Fruit fly (Drosophila melanogaster) whole organism, adult: Measurements from ENCODE around the gene Sarm.

ENCODE experiments used
- CG11617 ChIP-seq: fragments of 200-800 bp; sonication (Bioruptor generic); optimal IDR thresholded peaks from 2 replicates; lab custom pipeline; 2017; ENCODE audit warnings: mild to moderate bottlenecking, missing biosample characterization, missing genetic modification reagents, missing genetic modification characterization
- CG12768 ChIP-seq: fragments of 200-800 bp; sonication (Bioruptor generic); optimal IDR thresholded peaks from 2 replicates; lab custom pipeline; 2017; ENCODE audit warnings: missing biosample characterization, missing genetic modification characterization, mild to moderate bottlenecking, moderate library complexity, missing genetic modification reagents
- CG14711 ChIP-seq: fragments of 200-800 bp; sonication (Bioruptor generic); optimal IDR thresholded peaks from 2 replicates; lab custom pipeline; 2018; ENCODE audit warnings: missing biosample characterization, mild to moderate bottlenecking, missing genetic modification characterization, moderate library complexity
- CG1620 ChIP-seq: fragments of 200-800 bp; sonication (Bioruptor generic); optimal IDR thresholded peaks from 2 replicates; lab custom pipeline; 2016; ENCODE audit warnings: missing biosample characterization, missing genetic modification characterization
- CG33017 ChIP-seq: fragments of 200-800 bp; sonication (Bioruptor generic); optimal IDR thresholded peaks from 2 replicates; lab custom pipeline; 2018; ENCODE audit warnings: missing biosample characterization, mild to moderate bottlenecking, missing genetic modification characterization, moderate library complexity
- CG5204 ChIP-seq: fragments of 200-800 bp; sonication (Bioruptor generic); optimal IDR thresholded peaks from 2 replicates; lab custom pipeline; 2016; ENCODE audit warnings: missing biosample characterization, missing genetic modification characterization
- CG7045 ChIP-seq: fragments of 200-800 bp; sonication (Bioruptor generic); optimal IDR thresholded peaks from 2 replicates; lab custom pipeline; 2017; ENCODE audit warnings: missing biosample characterization, mild to moderate bottlenecking, missing genetic modification characterization
- CG7101 ChIP-seq: fragments of 200-800 bp; sonication (Bioruptor generic); optimal IDR thresholded peaks from 2 replicates; lab custom pipeline; 2018; ENCODE audit warnings: missing biosample characterization, mild to moderate bottlenecking, missing genetic modification characterization, moderate library complexity
- Clk ChIP-seq: fragments of 200-800 bp; sonication (Bioruptor generic); optimal IDR thresholded peaks from 2 replicates; lab custom pipeline; 2017; ENCODE audit warnings: missing biosample characterization, missing genetic modification characterization
- Crg-1 ChIP-seq: fragments of 200-800 bp; sonication (Bioruptor generic); optimal IDR thresholded peaks from 2 replicates; lab custom pipeline; 2016; ENCODE audit warnings: missing biosample characterization, missing genetic modification characterization
- Hr96 ChIP-seq: fragments of 200-800 bp; sonication (Bioruptor generic); optimal IDR thresholded peaks from 2 replicates; lab custom pipeline; 2016; ENCODE audit warnings: missing biosample characterization, missing genetic modification characterization
- Mnt ChIP-seq: fragments of 200-800 bp; sonication (Bioruptor generic); optimal IDR thresholded peaks from 2 replicates; lab custom pipeline; 2016; ENCODE audit warnings: missing biosample characterization, mild to moderate bottlenecking, missing genetic modification characterization
- bab1 ChIP-seq: fragments of 200-800 bp; sonication (Bioruptor generic); optimal IDR thresholded peaks from 3 replicates; lab custom pipeline; 2019; ENCODE audit warnings: missing biosample characterization, mild to moderate bottlenecking, missing genetic modification characterization, moderate library complexity
- cic ChIP-seq: fragments of 200-800 bp; sonication (Bioruptor generic); optimal IDR thresholded peaks from 2 replicates; lab custom pipeline; 2017; ENCODE audit warnings: missing biosample characterization, mild to moderate bottlenecking, missing genetic modification characterization, moderate library complexity
- cnc ChIP-seq, 2 experiments: fragments of >200 bp; optimal IDR thresholded peaks; 2 replicates each; lab custom pipeline; 2017
- kay ChIP-seq: fragments of 200-800 bp; sonication (Bioruptor generic); peaks from one replicate; lab custom pipeline; 2016; ENCODE audit warnings: missing biosample characterization, missing genetic modification characterization, borderline replicate concordance
- ovo ChIP-seq: fragments of 200-800 bp; sonication (Bioruptor generic); optimal IDR thresholded peaks from 2 replicates; lab custom pipeline; 2016; ENCODE audit warnings: missing biosample characterization, missing genetic modification characterization
- pad ChIP-seq: fragments of 200-800 bp; sonication (Bioruptor generic); optimal IDR thresholded peaks from 3 replicates; lab custom pipeline; 2017; ENCODE audit warnings: missing biosample characterization, missing genetic modification characterization, mild to moderate bottlenecking, moderate library complexity, missing genetic modification reagents
- tj ChIP-seq: fragments of 200-800 bp; sonication (Bioruptor generic); optimal IDR thresholded peaks from 3 replicates; lab custom pipeline; 2017; ENCODE audit warnings: missing biosample characterization, mild to moderate bottlenecking, missing genetic modification characterization, moderate library complexity
- toe ChIP-seq: fragments of 200-800 bp; sonication (Bioruptor generic); optimal IDR thresholded peaks from 2 replicates; lab custom pipeline; 2016; ENCODE audit warnings: missing biosample characterization, missing genetic modification characterization

Gene Sarm

dm6 chr3L:8116809-8117208 lies 53.1 kb downstream of the Sarm start:
- TF ChIP-seq tj (GFP tag; lab: Kevin White, UChicago) (peak; percentile 91), CG7101 (tag; lab: Kevin White, UChicago) (no peak), Hr96 (GFP tag; lab: Kevin White, UChicago) (no peak), CG12768 (GFP tag; lab: Kevin White, UChicago) (peak; percentile 20)

dm6 chr3L:8121590-8121989 lies 57.9 kb downstream of the Sarm start, which contains the start of gene ldbr:
ldbr (plus strand) TSS chr3L:8121827.
- TF ChIP-seq Hr96 (GFP tag; lab: Kevin White, UChicago): no peak
- TF ChIP-seq CG14711 (tag; lab: Kevin White, UChicago): peak; percentile 44
- TF ChIP-seq cic (GFP tag; lab: Kevin White, UChicago): peak; percentile 13
- peak; percentile 44 for TF ChIP-seq CG33017 (tag; lab: Kevin White, UChicago)
- peak; percentile 17 for TF ChIP-seq pad (GFP tag; lab: Kevin White, UChicago)
- peak; percentile 71 for TF ChIP-seq bab1 (GFP tag; lab: Kevin White, UChicago)
- no peak for TF ChIP-seq CG5204 (GFP tag; lab: Kevin White, UChicago)
- no peak for TF ChIP-seq tj (GFP tag; lab: Kevin White, UChicago)
- peak; percentile 18 for TF ChIP-seq Crg-1 (GFP tag; lab: Kevin White, UChicago)
- TF ChIP-seq CG12768 (GFP tag; lab: Kevin White, UChicago): no peak
- TF ChIP-seq CG1620 (GFP tag; lab: Kevin White, UChicago): peak; percentile 36
- peak; percentile 56 for TF ChIP-seq Mnt
- TF ChIP-seq CG7101 (tag; lab: Kevin White, UChicago): peak; percentile 61
- TF ChIP-seq ovo (GFP tag; lab: Kevin White, UChicago): no peak
- TF ChIP-seq CG7045 (GFP tag; lab: Kevin White, UChicago): no peak
- TF ChIP-seq CG11617 (GFP tag; lab: Kevin White, UChicago): peak; percentile 29
- TF ChIP-seq cnc (optimal IDR thresholded peaks at IDR 0.05; lab: Kevin White, UChicago): no peak
- no peak for TF ChIP-seq toe (GFP tag; lab: Kevin White, UChicago)
- TF ChIP-seq kay (GFP tag; lab: Kevin White, UChicago): no peak
- TF ChIP-seq Clk (GFP tag; lab: Kevin White, UChicago): no peak

dm6 chr3L:8124481-8125359 lies 61.0 kb downstream of the Sarm start, which contains the start of the genes CG7550 and mRpL36:
CG7550 (minus strand) TSS chr3L:8124531.
mRpL36 (minus strand) TSS chr3L:8125132.
- TF ChIP-seq CG11617 (GFP tag; lab: Kevin White, UChicago) (peak; percentile 3), CG14711 (tag; lab: Kevin White, UChicago) (no peak), CG5204 (GFP tag; lab: Kevin White, UChicago) (no peak)

- peak; percentile 97 for TF ChIP-seq CG11617 (GFP tag; lab: Kevin White, UChicago)
- peak; percentile 89 for TF ChIP-seq Mnt
- peak; percentile 97 for TF ChIP-seq ovo (GFP tag; lab: Kevin White, UChicago)
- TF ChIP-seq toe (GFP tag; lab: Kevin White, UChicago): peak; percentile 96
- TF ChIP-seq cic (GFP tag; lab: Kevin White, UChicago): peak; percentile 87
- no peak for TF ChIP-seq Hr96 (GFP tag; lab: Kevin White, UChicago)
- TF ChIP-seq CG7101 (tag; lab: Kevin White, UChicago): peak; percentile 98
- peak; percentile 93 for TF ChIP-seq tj (GFP tag; lab: Kevin White, UChicago)
- TF ChIP-seq pad (GFP tag; lab: Kevin White, UChicago): peak; percentile 88
- peak; percentile 95 for TF ChIP-seq CG12768 (GFP tag; lab: Kevin White, UChicago)
- TF ChIP-seq Crg-1 (GFP tag; lab: Kevin White, UChicago): peak; percentile 96
- TF ChIP-seq kay (GFP tag; lab: Kevin White, UChicago): no peak
- TF ChIP-seq CG5204 (GFP tag; lab: Kevin White, UChicago): peak; percentile 90
- TF ChIP-seq Clk (GFP tag; lab: Kevin White, UChicago): peak; percentile 92
- TF ChIP-seq CG7045 (GFP tag; lab: Kevin White, UChicago): peak; percentile 96
- peak; percentile 97 for TF ChIP-seq bab1 (GFP tag; lab: Kevin White, UChicago)
- TF ChIP-seq CG14711 (tag; lab: Kevin White, UChicago): peak; percentile 97
- TF ChIP-seq CG33017 (tag; lab: Kevin White, UChicago): peak; percentile 95
- peak; percentile 90 for TF ChIP-seq CG1620 (GFP tag; lab: Kevin White, UChicago)
- TF ChIP-seq cnc (optimal IDR thresholded peaks at IDR 0.05; lab: Kevin White, UChicago): no peak
Observed at dm6 chr3L:8127712-8128210, 64.1 kb downstream of the Sarm start, which contains the start of the genes Cds and Uba2. Cds (plus strand) TSS chr3L:8127762. Uba2 (minus strand) TSS chr3L:8127818.

dm6 chr3L:8128396-8129050 lies 64.8 kb downstream of the Sarm start:
- TF ChIP-seq CG5204 (GFP tag; lab: Kevin White, UChicago): peak; percentile 42
- no peak for TF ChIP-seq bab1 (GFP tag; lab: Kevin White, UChicago)
- TF ChIP-seq CG11617 (GFP tag; lab: Kevin White, UChicago): no peak
- peak; percentile 6 for TF ChIP-seq cic (GFP tag; lab: Kevin White, UChicago)
- no peak for TF ChIP-seq tj (GFP tag; lab: Kevin White, UChicago)
- peak; percentile 27 for TF ChIP-seq CG14711 (tag; lab: Kevin White, UChicago)
- peak; percentile 60 for TF ChIP-seq Mnt
- TF ChIP-seq CG1620 (GFP tag; lab: Kevin White, UChicago): no peak
- TF ChIP-seq CG12768 (GFP tag; lab: Kevin White, UChicago): peak; percentile 72
- TF ChIP-seq CG33017 (tag; lab: Kevin White, UChicago): no peak
- no peak for TF ChIP-seq CG7101 (tag; lab: Kevin White, UChicago)
- TF ChIP-seq Clk (GFP tag; lab: Kevin White, UChicago): no peak
- no peak for TF ChIP-seq ovo (GFP tag; lab: Kevin White, UChicago)
- no peak for TF ChIP-seq kay (GFP tag; lab: Kevin White, UChicago)
- peak; percentile 34 for TF ChIP-seq toe (GFP tag; lab: Kevin White, UChicago)
- no peak for TF ChIP-seq Hr96 (GFP tag; lab: Kevin White, UChicago)
- TF ChIP-seq Crg-1 (GFP tag; lab: Kevin White, UChicago): no peak
- peak; percentile 54 for TF ChIP-seq pad (GFP tag; lab: Kevin White, UChicago)
- TF ChIP-seq CG7045 (GFP tag; lab: Kevin White, UChicago): peak; percentile 38
- TF ChIP-seq cnc (optimal IDR thresholded peaks at IDR 0.05; lab: Kevin White, UChicago): no peak
